Fruit fly (Drosophila melanogaster): ENCODE data around the gene CG11085.

CG11085 gene

dm6 chrX:12583870-12584390, 32.2 kb upstream of the CG11085 start:
- TF ChIP-seq Snoo (tag; optimal IDR thresholded peaks at IDR 0.05), result no peak
- no peak for TF ChIP-seq CG4496 (GFP tag; IDR thresholded peaks at IDR 0.05)
- no peak for TF ChIP-seq Pif1B (GFP tag; optimal IDR thresholded peaks at IDR 0.05)
- no peak for TF ChIP-seq gl (tag; optimal IDR thresholded peaks at IDR 0.05)
- TF ChIP-seq Ets98B (GFP tag; IDR thresholded peaks at IDR 0.05), result no peak
- TF ChIP-seq CG8301 (tag; optimal IDR thresholded peaks at IDR 0.05), result no peak

- TF ChIP-seq rn (GFP tag; IDR thresholded peaks at IDR 0.05) (no peak), CG32121 (GFP tag; IDR thresholded peaks at IDR 0.05) (peak; percentile 56), Ets98B (GFP tag; IDR thresholded peaks at IDR 0.05) (no peak; the same call in 1 of the 2 replicates), CG10348 (GFP tag; IDR thresholded peaks at IDR 0.05) (no peak), CG14655 (GFP tag; optimal IDR thresholded peaks at IDR 0.05) (peak; percentile 80), CG15710 (tag; optimal IDR thresholded peaks at IDR 0.05) (peak; percentile 66), CG8159 (tag; optimal IDR thresholded peaks at IDR 0.05) (peak; percentile 72), CG4496 (GFP tag; IDR thresholded peaks at IDR 0.05) (peak; percentile 16; the same call in 2 of the 3 replicates), CG17806 (tag; optimal IDR thresholded peaks at IDR 0.05) (peak; percentile 39), D1 (tag; optimal IDR thresholded peaks at IDR 0.05) (peak; percentile 20), CG13204 (GFP tag; optimal IDR thresholded peaks at IDR 0.05) (peak; percentile 45), CG34367 (tag; optimal IDR thresholded peaks at IDR 0.05) (peak; percentile 42), Pif1A (GFP tag; optimal IDR thresholded peaks at IDR 0.05) (peak; percentile 73), fd96Ca (GFP tag; IDR thresholded peaks at IDR 0.05) (peak; percentile 61; the same call in 2 of the 3 replicates), CG9948 (tag; optimal IDR thresholded peaks at IDR 0.05) (peak; percentile 68), EcR (GFP tag; optimal IDR thresholded peaks at IDR 0.05) (peak; percentile 77), CG12605 (GFP tag; IDR thresholded peaks at IDR 0.05) (no peak), Pif1B (GFP tag; optimal IDR thresholded peaks at IDR 0.05) (peak; percentile 12), CG8301 (tag; optimal IDR thresholded peaks at IDR 0.05) (peak; percentile 73), Snoo (tag; optimal IDR thresholded peaks at IDR 0.05) (peak; percentile 66), gl (tag; optimal IDR thresholded peaks at IDR 0.05) (no peak)
Observed at dm6 chrX:12591223-12592120, 24.6 kb upstream of the CG11085 start.

dm6 chrX:12592121-12592466, 24.0 kb upstream of the CG11085 start, which contains the start of gene LIMK1:
TSS of gene LIMK1 (minus strand) at chrX:12592193.
- TF ChIP-seq CG13204 (GFP tag; optimal IDR thresholded peaks at IDR 0.05) (no peak), CG14655 (GFP tag; optimal IDR thresholded peaks at IDR 0.05) (no peak), CG34367 (tag; optimal IDR thresholded peaks at IDR 0.05) (peak; percentile 12)

- no peak for TF ChIP-seq EcR (GFP tag; optimal IDR thresholded peaks at IDR 0.05)
- no peak for TF ChIP-seq Ets98B (GFP tag; IDR thresholded peaks at IDR 0.05)
- TF ChIP-seq CG13204 (GFP tag; optimal IDR thresholded peaks at IDR 0.05), result no peak
- TF ChIP-seq CG14655 (GFP tag; optimal IDR thresholded peaks at IDR 0.05), result no peak
- no peak for TF ChIP-seq CG15710 (tag; optimal IDR thresholded peaks at IDR 0.05)
- TF ChIP-seq D1 (tag; optimal IDR thresholded peaks at IDR 0.05), result no peak
- TF ChIP-seq CG12605 (GFP tag; IDR thresholded peaks at IDR 0.05), result no peak
- TF ChIP-seq Pif1A (GFP tag; optimal IDR thresholded peaks at IDR 0.05), result no peak
- no peak for TF ChIP-seq CG10348 (GFP tag; IDR thresholded peaks at IDR 0.05)
Observed at dm6 chrX:12595100-12595609, 21.0 kb upstream of the CG11085 start.

- TF ChIP-seq CG13204 (GFP tag; optimal IDR thresholded peaks at IDR 0.05) (no peak), CG9948 (tag; optimal IDR thresholded peaks at IDR 0.05) (peak; percentile 11), CG15710 (tag; optimal IDR thresholded peaks at IDR 0.05) (peak; percentile 29), Snoo (tag; optimal IDR thresholded peaks at IDR 0.05) (peak; percentile 11), CG8301 (tag; optimal IDR thresholded peaks at IDR 0.05) (no peak), EcR (GFP tag; optimal IDR thresholded peaks at IDR 0.05) (no peak), CG8159 (tag; optimal IDR thresholded peaks at IDR 0.05) (peak; percentile 29)
Observed at dm6 chrX:12595610-12596336, 20.3 kb upstream of the CG11085 start, which contains the start of the genes CG1824 and Sec16. TSS of gene CG1824 (minus strand) at chrX:12595624. TSS of gene Sec16 (plus strand) at chrX:12596047.

Measured in whole organism, pupa.